Fruit fly (Drosophila melanogaster) ovary, adult (tissue): ENCODE measurements around the gene CG42819.
A peak's percentile ranks its signal among the peaks of the same experiment; 100 is the strongest.

ENCODE experiments used
- CG17801 ChIP-seq: fragments of 200-800 bp; optimal IDR thresholded peaks from 2 replicates; lab custom pipeline; 2019; ENCODE audit warnings: missing biosample characterization, mild to moderate bottlenecking, missing genetic modification characterization, moderate library complexity; ENCODE audit not compliant: partially characterized antibody

CG42819 gene

DNA sequence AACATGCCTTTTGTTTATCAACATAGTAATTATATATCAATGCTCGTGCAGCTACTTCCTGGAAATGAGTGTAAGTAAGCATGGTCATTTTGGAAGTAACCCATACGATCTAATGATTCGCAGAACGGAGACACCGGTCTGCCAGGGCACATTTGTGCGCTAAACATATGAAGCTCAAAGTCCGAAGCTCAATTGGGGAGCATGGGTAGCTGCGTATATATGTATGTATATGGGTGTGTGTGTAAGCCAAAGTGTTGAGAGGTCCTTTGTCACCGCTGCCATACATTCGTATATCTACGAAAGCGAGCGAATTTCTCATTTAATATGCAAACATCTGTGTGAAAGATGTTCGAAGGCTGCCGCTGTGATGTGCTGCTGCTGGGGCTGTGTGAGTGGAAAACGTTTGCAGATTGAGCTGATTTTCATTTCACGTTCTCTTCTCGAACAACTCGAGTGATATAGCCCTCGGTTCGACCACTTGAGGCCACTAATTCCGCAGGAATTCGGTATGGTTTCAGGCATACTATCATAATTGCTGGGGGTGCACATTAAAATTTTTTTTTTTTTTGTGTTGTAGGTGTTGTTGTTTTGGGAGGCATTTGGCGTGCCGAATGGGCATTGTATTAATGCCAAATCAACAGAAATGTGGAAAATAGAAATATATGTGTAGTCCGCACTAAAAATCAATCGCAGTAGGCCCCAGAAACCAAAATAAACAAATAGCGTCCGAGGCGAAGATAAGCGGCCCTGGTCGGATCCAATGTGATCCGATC, 29.2 kb upstream of the CG42819 start:
- no peak for TF ChIP-seq CG17801

DNA sequence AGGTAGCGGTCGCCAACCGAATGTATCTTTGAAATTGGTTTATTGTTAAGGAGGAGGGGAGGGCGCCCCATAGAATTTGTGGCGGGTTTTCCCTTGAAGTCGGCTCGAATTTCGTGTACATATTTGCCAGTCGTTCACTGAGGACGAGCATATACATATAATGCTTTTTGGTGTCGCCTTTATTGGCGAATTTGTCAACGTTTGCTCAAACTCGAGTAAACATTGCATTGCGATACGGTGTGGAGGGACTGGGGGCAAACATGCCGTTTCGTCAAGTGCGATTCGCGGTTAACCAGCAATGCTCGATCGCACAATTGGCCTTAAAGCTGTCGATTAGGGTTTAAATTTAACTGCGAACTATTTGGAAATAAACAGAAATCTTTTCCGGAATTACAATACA, 28.4 kb upstream of the CG42819 start:
- no peak for TF ChIP-seq CG17801

DNA sequence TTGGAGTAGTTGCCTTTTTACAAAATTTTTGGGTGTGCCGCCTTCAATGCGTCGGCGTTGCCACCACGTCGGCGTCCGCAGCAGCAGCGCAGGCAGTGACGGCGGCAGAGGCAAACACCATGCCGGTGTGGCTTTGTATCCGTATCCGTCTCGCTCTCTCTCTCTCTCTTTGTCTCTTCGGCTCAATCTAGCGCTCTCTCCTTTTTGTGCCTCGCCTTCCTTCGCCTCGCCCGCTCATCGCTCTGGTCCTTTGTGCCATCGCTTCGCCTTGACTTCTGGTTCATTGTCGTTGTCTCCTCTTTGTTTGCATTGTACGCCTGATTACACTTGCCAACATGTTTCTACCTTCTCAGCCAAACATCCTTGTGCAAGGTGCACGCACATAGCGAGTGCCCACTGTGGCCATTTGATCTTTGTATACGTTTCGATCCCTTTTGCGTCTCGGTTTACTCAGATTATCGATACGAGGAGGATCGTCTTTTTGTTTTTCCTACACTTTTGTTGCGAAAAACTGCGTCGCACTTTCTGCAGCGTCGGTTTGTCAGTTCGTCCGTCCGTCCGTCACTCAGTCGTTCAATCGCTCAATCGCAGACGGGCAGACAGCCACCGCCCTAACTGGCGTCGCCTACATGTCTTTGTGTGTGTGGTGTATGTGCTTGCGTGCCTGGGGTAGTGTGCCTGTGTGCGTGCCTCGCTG, 27.4 kb upstream of the CG42819 start:
- TF ChIP-seq CG17801: peak; percentile 41

DNA sequence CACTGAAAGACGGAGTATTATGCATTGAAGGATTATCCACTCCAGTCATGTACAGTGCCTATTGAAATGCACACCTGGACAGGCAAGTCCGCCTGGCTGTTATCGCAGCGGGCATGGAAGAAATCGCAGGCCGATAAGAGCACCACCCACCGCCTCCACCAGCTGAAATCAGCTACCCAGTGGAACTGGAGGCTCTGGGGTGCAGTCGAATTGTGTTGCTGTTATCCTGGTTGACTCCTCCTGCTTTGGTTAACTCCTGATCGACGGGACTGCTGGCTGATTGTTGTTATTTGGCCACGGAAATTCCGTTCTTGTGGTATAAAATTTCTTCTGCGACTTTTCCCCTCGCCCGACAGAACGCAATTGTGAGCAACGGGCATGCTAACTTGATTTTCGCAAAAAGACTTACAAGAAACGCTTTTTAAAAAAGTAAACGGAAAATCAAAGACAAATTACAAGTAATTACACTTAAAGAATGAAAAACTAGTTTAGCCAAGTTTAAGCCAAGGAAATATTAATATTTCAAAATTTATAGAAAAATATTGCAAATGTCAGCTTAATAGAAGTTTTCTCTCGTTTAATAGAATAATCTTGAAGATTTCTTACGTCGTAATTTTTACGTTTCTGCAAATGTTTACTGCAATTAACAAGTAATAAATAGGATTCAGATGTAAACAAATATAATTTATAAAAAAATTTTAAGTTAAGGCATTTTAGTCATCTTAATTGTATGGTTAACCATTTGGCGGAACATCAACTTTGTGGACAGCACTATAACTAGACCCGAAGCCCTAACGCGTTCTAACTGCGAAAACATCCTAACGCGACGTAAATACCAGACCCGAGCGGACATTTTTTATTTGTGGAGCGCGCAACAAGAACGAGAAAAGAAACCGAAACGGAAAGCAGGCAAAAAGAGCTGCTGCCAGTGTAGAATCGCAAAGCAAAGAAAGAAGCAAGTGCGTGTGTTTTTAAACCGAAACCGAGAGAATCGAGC, 26.1 kb upstream of the CG42819 start, which contains the start of the genes CG13398 and Akap200:
Gene CG13398, minus strand, starts transcription at position 370 of the 997 bp plus-strand sequence.
Gene Akap200, plus strand, starts transcription at position 804 of the 997 bp plus-strand sequence.
- peak; percentile 70 for TF ChIP-seq CG17801

DNA sequence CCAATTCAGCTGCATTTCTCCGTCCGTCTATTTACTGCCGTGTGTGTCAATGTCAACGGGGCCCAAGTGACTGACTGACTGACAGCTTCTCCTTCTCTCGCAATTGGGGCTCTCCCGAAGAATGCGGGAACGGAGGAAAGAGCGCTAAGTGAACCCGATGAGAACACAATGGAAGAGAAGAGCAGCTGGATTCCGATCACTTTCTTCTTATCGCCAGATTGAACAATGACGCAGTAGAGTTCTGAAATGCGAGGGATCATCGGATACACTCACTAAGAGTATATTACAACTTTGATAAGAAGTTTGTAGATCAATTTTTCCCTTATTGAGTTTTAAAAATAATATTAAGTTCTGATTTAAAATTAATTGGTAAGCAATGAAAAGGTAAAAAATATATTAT, 22.4 kb upstream of the CG42819 start, which contains the start of gene Naglu:
Gene Naglu, minus strand, starts transcription at position 339 of the 400 bp plus-strand sequence.
- TF ChIP-seq CG17801: no peak

DNA sequence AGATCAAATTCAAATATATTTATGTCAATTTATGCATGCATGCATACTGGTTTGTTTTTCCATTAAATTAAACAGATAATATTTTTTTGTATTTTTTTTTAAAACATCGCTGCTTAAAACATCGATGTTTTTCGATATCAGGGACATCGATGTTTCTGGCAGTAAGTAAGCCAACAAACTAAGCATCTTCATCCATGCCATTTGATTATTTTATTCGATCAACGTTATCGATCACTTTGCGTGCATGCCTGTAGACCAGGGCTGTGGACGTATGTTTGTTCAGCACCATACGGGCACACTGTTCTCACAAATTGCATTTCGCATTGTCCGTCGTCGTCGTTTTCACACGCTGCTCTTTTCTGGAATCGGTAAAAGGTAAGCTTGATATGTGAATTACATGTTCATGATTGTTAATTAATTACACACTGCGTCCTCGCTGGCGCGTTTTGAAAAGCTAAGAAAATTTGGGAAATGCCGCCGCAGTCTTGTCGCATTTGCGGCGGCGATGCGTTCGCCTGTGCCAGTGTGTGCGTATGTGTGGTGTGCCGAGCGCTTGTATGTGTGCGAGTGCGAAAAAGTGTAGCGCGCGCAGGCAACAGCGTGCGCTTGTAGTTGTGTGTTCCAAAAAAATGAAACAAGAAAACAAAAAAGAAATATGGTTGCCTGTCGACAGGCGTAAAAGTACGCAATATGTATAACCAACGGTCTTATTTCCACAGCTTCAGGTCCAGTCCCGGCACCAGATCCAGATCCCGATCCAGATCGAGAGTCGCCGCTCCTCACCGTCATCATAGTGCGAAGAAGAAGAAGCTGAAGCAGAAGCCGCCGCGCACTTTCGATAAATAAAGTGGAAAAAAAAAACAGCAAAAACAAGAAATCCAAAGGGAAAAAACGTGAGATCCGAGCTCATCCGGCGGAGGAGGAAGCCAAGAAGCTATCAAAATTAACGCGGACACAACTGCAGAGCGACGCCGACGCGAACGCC, 14.4 kb upstream of the CG42819 start, which contains the start of gene emb:
Gene emb, plus strand, starts transcription at position 288 of the 985 bp plus-strand sequence.
- TF ChIP-seq CG17801: peak; percentile 67

DNA sequence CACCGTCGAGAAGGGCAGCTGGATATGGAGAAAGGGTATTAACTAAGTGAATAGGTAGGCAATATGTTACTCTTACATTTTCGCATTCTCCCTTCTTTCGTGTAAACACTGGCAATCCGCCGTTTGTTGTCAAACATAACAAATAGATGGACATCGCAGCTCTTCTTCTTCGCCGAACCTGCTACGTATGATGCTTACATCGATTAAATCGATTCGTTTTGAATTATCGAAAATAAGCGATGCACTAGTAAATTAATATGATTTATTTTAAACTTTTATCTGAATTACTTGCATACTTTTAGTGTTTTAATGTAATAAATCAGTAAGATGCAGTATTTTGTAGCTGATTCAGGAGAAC, 13.8 kb upstream of the CG42819 start, which contains the start of gene fy:
Gene fy, minus strand, starts transcription at position 353 of the 358 bp plus-strand sequence.
- TF ChIP-seq CG17801: no peak

DNA sequence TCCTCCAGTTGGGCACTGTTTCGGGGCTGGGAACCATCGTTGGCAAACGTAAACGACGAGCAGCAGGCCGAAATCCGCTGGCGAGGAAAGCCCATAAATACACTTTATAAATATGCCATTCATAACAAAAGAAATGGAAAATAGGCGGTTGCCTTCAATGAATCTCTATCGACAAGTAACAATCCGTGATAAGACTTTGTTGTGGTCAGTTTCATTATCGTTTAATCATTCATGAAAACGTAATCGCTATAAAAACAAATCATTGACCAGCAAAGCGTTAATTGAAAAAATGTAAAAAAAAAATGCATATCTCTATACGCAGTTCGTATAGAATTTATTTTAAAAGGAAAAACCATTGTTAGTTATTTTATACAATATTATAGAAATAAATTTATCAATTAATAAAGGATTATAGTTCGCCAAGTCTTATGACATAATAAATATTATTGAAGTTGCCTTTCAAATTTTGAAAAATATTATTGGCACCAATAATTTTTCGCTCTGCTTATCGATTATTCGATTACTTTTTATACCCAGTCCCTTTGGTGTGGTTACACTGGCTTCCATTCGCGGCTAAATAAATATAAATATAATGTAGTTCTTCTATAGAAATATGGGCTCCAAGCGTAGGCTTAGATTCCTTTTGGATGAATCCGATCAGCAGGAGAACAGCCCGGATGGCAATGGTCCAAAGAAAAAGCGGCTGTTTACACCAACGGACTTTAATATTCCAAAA, 10.9 kb upstream of the CG42819 start, which contains the start of gene CG31898:
Gene CG31898, plus strand, starts transcription at position 559 of the 736 bp plus-strand sequence.
- no peak for TF ChIP-seq CG17801

DNA sequence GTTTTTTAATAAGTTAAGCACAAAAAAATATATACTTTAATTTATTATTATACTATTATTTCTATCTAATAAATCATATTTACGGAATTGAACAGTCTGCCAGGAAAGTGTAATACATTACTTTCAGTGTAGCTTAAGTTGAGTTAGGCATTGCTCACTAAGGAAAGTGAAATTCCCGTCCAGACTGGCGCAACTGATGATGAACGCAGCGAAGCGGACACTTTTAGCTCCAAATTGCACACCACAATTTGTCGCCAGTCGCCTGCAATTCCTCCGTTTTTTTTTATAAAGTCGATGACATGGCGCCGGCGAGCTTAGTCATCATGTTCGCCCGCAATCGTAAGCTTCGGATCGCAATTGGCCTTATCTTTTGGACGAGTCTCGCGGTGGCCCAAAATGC, 9.6 kb upstream of the CG42819 start, which contains the start of gene CG13386:
Gene CG13386, plus strand, starts transcription at position 301 of the 400 bp plus-strand sequence.
- TF ChIP-seq CG17801: no peak

DNA sequence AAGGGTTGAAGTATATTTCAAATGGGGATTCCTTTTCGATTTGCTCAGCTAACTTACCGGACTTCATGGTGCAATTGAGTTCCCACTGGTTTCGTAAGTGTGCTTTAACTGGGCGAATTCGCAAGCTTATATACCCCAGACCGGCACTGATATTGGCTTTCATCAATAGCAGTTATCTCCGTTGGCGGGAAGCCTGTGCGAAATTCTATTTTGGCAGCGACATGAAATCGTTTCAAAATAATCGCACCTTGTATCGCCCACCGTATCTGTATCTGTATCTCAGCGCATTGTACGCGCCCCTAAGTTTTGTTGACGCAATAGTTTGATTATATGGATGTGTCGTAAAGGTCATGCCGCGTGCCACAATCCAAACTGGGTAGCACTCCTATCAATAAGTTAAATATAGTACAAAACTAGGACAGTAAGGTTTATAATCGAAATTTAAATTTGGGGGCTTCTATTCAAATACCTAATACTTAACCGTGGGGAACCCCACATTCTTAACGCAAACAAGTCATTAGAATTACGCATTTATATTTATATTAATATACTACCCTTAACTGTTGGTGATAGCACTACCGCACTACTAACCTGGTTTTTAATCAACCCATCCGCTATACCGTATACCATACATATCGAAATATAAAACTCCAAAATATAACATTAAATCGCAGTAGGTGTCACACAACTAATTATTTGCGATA, 7.0 kb upstream of the CG42819 start, which contains the start of the genes Peritrophin-15a and CG13385:
Gene Peritrophin-15a, minus strand, starts transcription at position 101 of the 704 bp plus-strand sequence.
Gene CG13385, plus strand, starts transcription at position 654 of the 704 bp plus-strand sequence.
- no peak for TF ChIP-seq CG17801

DNA sequence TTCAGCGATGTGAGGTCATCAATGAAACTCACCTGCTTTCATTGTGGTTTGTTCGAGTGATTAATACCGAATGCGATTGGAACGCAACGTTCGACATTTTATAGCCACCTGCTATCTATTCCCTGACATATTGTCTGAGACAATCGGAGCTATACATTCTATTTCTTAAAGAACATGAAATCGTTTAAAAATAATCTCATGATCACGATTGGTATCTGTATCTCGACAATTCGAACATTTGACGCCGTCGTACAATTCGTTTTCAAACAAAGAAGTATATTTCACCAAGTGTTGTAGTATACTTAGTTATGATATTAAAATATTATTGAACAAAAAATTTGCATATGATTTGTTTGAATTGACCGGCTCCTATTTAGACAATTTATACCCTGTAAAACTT, 5.7 kb upstream of the CG42819 start, which contains the start of gene Peritrophin-15b:
Gene Peritrophin-15b, minus strand, starts transcription at position 101 of the 400 bp plus-strand sequence.
- no peak for TF ChIP-seq CG17801

DNA sequence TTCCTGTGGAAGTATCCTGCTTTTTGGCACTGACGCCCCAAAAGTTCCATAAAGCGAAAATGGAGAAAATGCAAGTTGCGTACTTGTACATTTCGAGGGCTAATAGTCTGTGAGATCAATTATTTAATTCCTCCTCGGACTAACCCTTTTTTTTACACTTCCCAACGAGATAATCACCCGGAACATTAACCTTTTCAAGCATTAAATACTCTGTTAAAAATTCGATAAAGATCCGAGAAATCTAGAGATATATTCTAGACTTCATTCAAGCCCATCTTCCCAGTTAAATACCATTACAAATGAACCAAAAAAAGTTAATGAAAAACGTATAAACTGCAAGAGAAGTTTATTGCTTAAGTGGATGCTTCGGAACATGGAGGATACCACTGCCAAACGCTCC, 5.0 kb upstream of the CG42819 start, which contains the start of gene lectin-29Ca:
Gene lectin-29Ca, minus strand, starts transcription at position 101 of the 400 bp plus-strand sequence.
- TF ChIP-seq CG17801: no peak

DNA sequence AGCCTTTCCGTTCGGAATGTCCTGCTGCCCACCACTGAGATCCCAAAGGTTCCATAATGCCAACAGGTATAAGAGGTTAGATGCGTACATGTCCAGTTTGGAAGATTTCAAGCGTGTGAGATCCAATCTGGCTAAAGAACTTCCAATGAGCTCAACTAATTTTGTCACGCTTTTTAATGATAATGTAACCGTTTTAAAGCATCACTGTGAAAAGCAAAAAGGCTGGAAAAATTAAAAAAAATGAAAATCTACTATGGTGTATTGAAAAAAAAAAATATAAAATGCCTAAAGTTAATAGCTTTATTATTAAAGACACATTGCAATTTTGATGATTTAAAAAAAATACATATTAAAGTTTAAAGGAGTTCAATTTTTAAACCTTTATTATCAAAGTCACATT, 4.0 kb upstream of the CG42819 start, which contains the start of gene Acp29AB:
Gene Acp29AB, minus strand, starts transcription at position 101 of the 400 bp plus-strand sequence.
- no peak for TF ChIP-seq CG17801
